Worm (Caenorhabditis elegans): ENCODE data around the gene eri-1.

The eri-1 gene

ce11 chrIV:455484-455883 lies 35.7 kb upstream of the eri-1 start, which contains the start of gene M04G7.1:
M04G7.1 (plus strand) TSS chrIV:455784.
- no peak for TF ChIP-seq K12H6.12 (tag; optimal IDR thresholded peaks at IDR 0.05)
- no peak for TF ChIP-seq nfyb-1 (GFP tag; IDR thresholded peaks at IDR 0.05)
- no peak for TF ChIP-seq egl-18 (GFP tag; IDR thresholded peaks at IDR 0.05)
- no peak for TF ChIP-seq madf-8 (GFP tag; conservative IDR thresholded peaks at IDR 0.05)

ce11 chrIV:454816-455215 lies 35.1 kb upstream of the eri-1 start, which contains the start of the genes Y66H1A.8 and M04G7.5:
Y66H1A.8 (minus strand) TSS chrIV:454916.
M04G7.5 (plus strand) TSS chrIV:455073.
- no peak for TF ChIP-seq ztf-28 (GFP tag; IDR thresholded peaks at IDR 0.05)
- TF ChIP-seq Y67H2A.10 (GFP tag; conservative IDR thresholded peaks at IDR 0.05): no peak
- TF ChIP-seq ceh-91 (GFP tag; IDR thresholded peaks at IDR 0.05): no peak
- TF ChIP-seq hmg-1.2 (GFP tag; IDR thresholded peaks at IDR 0.05): no peak
- no peak for TF ChIP-seq B0019.2 (GFP tag; conservative IDR thresholded peaks at IDR 0.05)
- TF ChIP-seq F39B2.1 (GFP tag; IDR thresholded peaks at IDR 0.05): no peak
- no peak for TF ChIP-seq F55B11.4 (tag; optimal IDR thresholded peaks at IDR 0.05; ENCODE audit: borderline replicate concordance, insufficient read depth)
- TF ChIP-seq xnd-1 (tag; optimal IDR thresholded peaks at IDR 0.05): no peak
- TF ChIP-seq F49E8.2 (tag; optimal IDR thresholded peaks at IDR 0.05; ENCODE audit: insufficient read depth): no peak
- TF ChIP-seq tbx-9 (tag; optimal IDR thresholded peaks at IDR 0.05; ENCODE audit: borderline replicate concordance): no peak
- no peak for TF ChIP-seq nhr-179 (tag; optimal IDR thresholded peaks at IDR 0.05)
- TF ChIP-seq nhr-120 (GFP tag; IDR thresholded peaks at IDR 0.05): no peak
- no peak for TF ChIP-seq nfya-2 (GFP tag; IDR thresholded peaks at IDR 0.05)
- no peak for TF ChIP-seq efl-1 (GFP tag; optimal IDR thresholded peaks at IDR 0.05)
- TF ChIP-seq ceh-58 (GFP tag; IDR thresholded peaks at IDR 0.05): no peak
- TF ChIP-seq chd-7 (tag; optimal IDR thresholded peaks at IDR 0.05): no peak

ce11 chrIV:445377-445776 lies 25.6 kb upstream of the eri-1 start, which contains the start of gene dpm-1:
dpm-1 (plus strand) TSS chrIV:445677.
- TF ChIP-seq C06A6.2 (GFP tag; conservative IDR thresholded peaks at IDR 0.05): no peak
- TF ChIP-seq mes-4 (tag; optimal IDR thresholded peaks at IDR 0.05): no peak
- TF ChIP-seq somi-1 (GFP tag; optimal IDR thresholded peaks at IDR 0.05): no peak
- TF ChIP-seq let-607 (tag; optimal IDR thresholded peaks at IDR 0.05): no peak
- no peak for TF ChIP-seq ets-4 (GFP tag; optimal IDR thresholded peaks at IDR 0.05)
- TF ChIP-seq lsl-1 (GFP tag; optimal IDR thresholded peaks at IDR 0.05): no peak
- no peak for TF ChIP-seq ekl-4 (GFP tag; IDR thresholded peaks at IDR 0.05)
- TF ChIP-seq lsy-27 (tag; optimal IDR thresholded peaks at IDR 0.05; ENCODE audit: borderline replicate concordance, insufficient read depth): no peak
- no peak for TF ChIP-seq F22D6.2 (tag; optimal IDR thresholded peaks at IDR 0.05)
- TF ChIP-seq nfya-2 (GFP tag; IDR thresholded peaks at IDR 0.05): no peak
- TF ChIP-seq F23B12.7 (tag; optimal IDR thresholded peaks at IDR 0.05; ENCODE audit: insufficient read depth): no peak
- no peak for TF ChIP-seq fkh-3 (tag; optimal IDR thresholded peaks at IDR 0.05)
- TF ChIP-seq ceh-91 (GFP tag; IDR thresholded peaks at IDR 0.05): no peak
- TF ChIP-seq lin-35 (GFP tag; optimal IDR thresholded peaks at IDR 0.05): no peak

- TF ChIP-seq Y95B8A.8 (GFP tag; IDR thresholded peaks at IDR 0.05): no peak
- no peak for TF ChIP-seq mel-28 (tag; optimal IDR thresholded peaks at IDR 0.05; ENCODE audit: borderline replicate concordance)
- peak; percentile 27 for TF ChIP-seq tlf-1 (GFP tag; optimal IDR thresholded peaks at IDR 0.05)
- TF ChIP-seq dpl-1 (GFP tag; optimal IDR thresholded peaks at IDR 0.05): peak; percentile 84
- peak; percentile 68 for TF ChIP-seq ztf-26 (tag; optimal IDR thresholded peaks at IDR 0.05)
- 0 out of 2 replicates have a peak, but pooled peaks have one; percentile 9 for TF ChIP-seq C06A6.2 (GFP tag; conservative IDR thresholded peaks at IDR 0.05)
- no peak for TF ChIP-seq repo-1 (tag; optimal IDR thresholded peaks at IDR 0.05)
- TF ChIP-seq lin-40 (tag; optimal IDR thresholded peaks at IDR 0.05): peak; percentile 79
- TF ChIP-seq ztf-6 (GFP tag; IDR thresholded peaks at IDR 0.05): 0 out of 2 replicates have a peak, but pooled peaks have one; percentile 11
- peak in 1 of 2 experiments; percentile 72 for TF ChIP-seq let-607 (tag; optimal IDR thresholded peaks at IDR 0.05)
- peak; percentile 47; the same call in 1 of the 2 replicates for TF ChIP-seq pbrm-1 (GFP tag; IDR thresholded peaks at IDR 0.05)
- peak; percentile 29 for TF ChIP-seq K12H6.12 (tag; optimal IDR thresholded peaks at IDR 0.05)
- peak; percentile 50 for TF ChIP-seq tbp1 (GFP tag; optimal IDR thresholded peaks at IDR 0.05)
- 0 out of 2 replicates have a peak, but pooled peaks have one; percentile 9 for TF ChIP-seq B0019.2 (GFP tag; conservative IDR thresholded peaks at IDR 0.05)
- peak; percentile 73 for TF ChIP-seq hmg-1.2 (GFP tag; IDR thresholded peaks at IDR 0.05)
- TF ChIP-seq snpc-3.4 (tag; optimal IDR thresholded peaks at IDR 0.05): peak; percentile 41
Observed at ce11 chrIV:443622-444021, 23.9 kb upstream of the eri-1 start, which contains the start of gene mrpl-55. mrpl-55 (plus strand) TSS chrIV:443985.

All from whole organism, young adult.